Worm (Caenorhabditis elegans) whole organism, L4 larva: Measurements from ENCODE around the gene F26D11.2.
A peak's percentile ranks its signal among the peaks of the same experiment; 100 is the strongest.

ENCODE experiments used
- F37D6.2 ChIP-seq: sonication (generic microtip); optimal IDR thresholded peaks from 2 replicates; lab custom pipeline; 2016; ENCODE audit warnings: mild to moderate bottlenecking, missing genetic modification characterization, missing compliant biosample characterization
- Y75B8A.6 ChIP-seq: fragments of 200-800 bp; sonication (Bioruptor generic); IDR thresholded peaks from 2 replicates; pipeline ENCODE4 v1.3.6; 2022; ENCODE audit warnings: missing genetic modification reagents, missing genetic modification characterization, missing compliant biosample characterization
- aha-1 ChIP-seq: fragments of 150-350 bp; peaks from one replicate; lab custom pipeline; 2014; ENCODE audit warnings: missing biosample characterization, missing genetic modification characterization
- ctbp-1 ChIP-seq: fragments of 200-800 bp; sonication (Bioruptor generic); IDR thresholded peaks from 2 replicates; pipeline ENCODE4 v1.3.6; 2022; ENCODE audit warnings: missing genetic modification reagents, missing genetic modification characterization, missing compliant biosample characterization
- daf-16 ChIP-seq, 3 experiments: sonication (generic microtip); optimal IDR thresholded peaks; 2 replicates each; lab custom pipeline; 2016 to 2017; ENCODE audit warnings: missing genetic modification characterization in 3 of 3, missing genetic modification reagents in 3 of 3, mild to moderate bottlenecking in 2 of 3, missing compliant biosample characterization in 2 of 3, missing biosample characterization in 1 of 3, moderate library complexity in 1 of 3
- daf-19 ChIP-seq: fragments of 200-800 bp; sonication (Bioruptor generic); conservative IDR thresholded peaks from 2 replicates; pipeline ENCODE4 v1.3.6; 2022; ENCODE audit warnings: missing genetic modification characterization, missing compliant biosample characterization
- daf-8 ChIP-seq: fragments of 200-800 bp; sonication (Bioruptor generic); IDR thresholded peaks from 2 replicates; pipeline ENCODE4 v1.3.6; 2022; ENCODE audit warnings: missing genetic modification characterization, missing compliant biosample characterization
- dve-1 ChIP-seq: sonication (generic microtip); optimal IDR thresholded peaks from 2 replicates; lab custom pipeline; 2017; ENCODE audit warnings: antibody characterized with exemption, mild to moderate bottlenecking, missing genetic modification characterization, missing compliant biosample characterization; ENCODE audit not compliant: insufficient read depth
- gei-8 ChIP-seq: fragments of 200-800 bp; sonication (Bioruptor generic); optimal IDR thresholded peaks from 2 replicates; lab custom pipeline; 2018; ENCODE audit warnings: mild to moderate bottlenecking, missing genetic modification characterization, missing compliant biosample characterization
- hif-1 ChIP-seq, 2 experiments: sonication (generic microtip); optimal IDR thresholded peaks; 2 replicates each; lab custom pipeline; 2016 to 2017; ENCODE audit warnings: missing compliant biosample characterization in 2 of 2, missing genetic modification characterization in 2 of 2, missing genetic modification reagents in 2 of 2, missing genotype in 2 of 2, mild to moderate bottlenecking in 1 of 2
- hlh-11 ChIP-seq: fragments of 200-800 bp; sonication (Bioruptor generic); optimal IDR thresholded peaks from 2 replicates; lab custom pipeline; 2018; ENCODE audit warnings: mild to moderate bottlenecking, missing genetic modification characterization, missing compliant biosample characterization
- mep-1 ChIP-seq: fragments of 150-350 bp; sonication (generic microtip); optimal IDR thresholded peaks from 3 replicates; lab custom pipeline; 2014; ENCODE audit warnings: missing biosample characterization, missing genetic modification characterization
- mes-2 ChIP-seq: sonication (generic microtip); optimal IDR thresholded peaks from 2 replicates; lab custom pipeline; 2016; ENCODE audit warnings: missing genotype, mild to moderate bottlenecking, missing genetic modification characterization, missing compliant biosample characterization; ENCODE audit not compliant: poor library complexity, severe bottlenecking
- mxl-2 ChIP-seq: fragments of 200-800 bp; sonication (Bioruptor generic); conservative IDR thresholded peaks from 2 replicates; pipeline ENCODE4 v1.3.6; 2022; ENCODE audit warnings: missing genetic modification reagents, missing genetic modification characterization, missing compliant biosample characterization
- nhr-237 ChIP-seq: sonication (generic microtip); optimal IDR thresholded peaks from 2 replicates; lab custom pipeline; 2017; ENCODE audit warnings: missing biosample characterization, missing genetic modification characterization
- nhr-25 ChIP-seq: sonication (generic microtip); optimal IDR thresholded peaks from 2 replicates; lab custom pipeline; 2017; ENCODE audit warnings: missing genetic modification characterization, mild to moderate bottlenecking, missing compliant biosample characterization, antibody characterized with exemption, moderate library complexity, borderline replicate concordance; ENCODE audit not compliant: insufficient read depth
- nhr-41 ChIP-seq: fragments of 200-800 bp; sonication (Bioruptor generic); IDR thresholded peaks from 2 replicates; pipeline ENCODE4 v1.3.6; 2022; ENCODE audit warnings: missing genetic modification reagents, missing genetic modification characterization, missing compliant biosample characterization
- nhr-48 ChIP-seq: sonication (generic microtip); optimal IDR thresholded peaks from 2 replicates; lab custom pipeline; 2016; ENCODE audit warnings: mild to moderate bottlenecking, missing genetic modification characterization, missing compliant biosample characterization
- php-3 ChIP-seq: fragments of 200-800 bp; sonication (Bioruptor generic); IDR thresholded peaks from 2 replicates; pipeline ENCODE4 v1.3.6; 2022; ENCODE audit warnings: missing genetic modification reagents, missing genetic modification characterization, missing compliant biosample characterization
- pqm-1 ChIP-seq: sonication (generic microtip); optimal IDR thresholded peaks from 2 replicates; lab custom pipeline; 2017; ENCODE audit warnings: missing biosample characterization, missing genetic modification characterization
- tra-1 ChIP-seq: fragments of 200-800 bp; sonication (Bioruptor generic); IDR thresholded peaks from 2 replicates; pipeline ENCODE4 v1.3.6; 2022; ENCODE audit warnings: missing genetic modification reagents, missing genetic modification characterization, missing compliant biosample characterization
- unc-62 ChIP-seq, 3 experiments: fragments of 150-350 bp in 1 of 3; sonication (generic microtip); optimal IDR thresholded peaks in 2 of 3; peaks in 1 of 3; 1 replicate in 1 of 3; 2 replicates in 2 of 3; lab custom pipeline; 2014 to 2017; ENCODE audit warnings: missing biosample characterization in 3 of 3, missing genetic modification characterization in 3 of 3, missing genetic modification reagents in 3 of 3, missing genotype in 1 of 3
- vab-7 ChIP-seq: fragments of 200-800 bp; sonication (Bioruptor generic); IDR thresholded peaks from 2 replicates; pipeline ENCODE4 v1.3.6; 2022; ENCODE audit warnings: missing genetic modification reagents, missing genetic modification characterization, missing compliant biosample characterization
- zfp-2 ChIP-seq: sonication (generic microtip); optimal IDR thresholded peaks from 2 replicates; lab custom pipeline; 2016; ENCODE audit warnings: mild to moderate bottlenecking, missing genetic modification characterization, missing compliant biosample characterization
- zfp-3 ChIP-seq: fragments of 200-800 bp; sonication (Bioruptor generic); conservative IDR thresholded peaks from 2 replicates; pipeline ENCODE4 v1.3.6; 2022; ENCODE audit warnings: missing genetic modification reagents, missing genetic modification characterization, missing compliant biosample characterization
- ztf-7 ChIP-seq: fragments of 150-350 bp; optimal IDR thresholded peaks from 2 replicates; lab custom pipeline; 2014; ENCODE audit warnings: missing biosample characterization, missing genetic modification characterization

Gene F26D11.2

ce11 chrV:8000929-8001513 is 42.0 kb downstream of the F26D11.2 start, which contains the start of gene Y97E10AR.1 (continued):
- peak; percentile 99 for TF ChIP-seq aha-1 (tag; lab: Kevin White, UChicago)
- peak; percentile 97 for TF ChIP-seq hlh-11 (tag; lab: Kevin White, UChicago)
- peak in 1 of 2 experiments; percentile 75 for TF ChIP-seq daf-16 (GFP tag; optimal IDR thresholded peaks at IDR 0.05; lab: Kevin White, UChicago)
- peak; percentile 87 for TF ChIP-seq daf-16 (tag; optimal IDR thresholded peaks at IDR 0.05; lab: Kevin White, UChicago)
- TF ChIP-seq ctbp-1 (GFP tag; lab: Robert Waterston, UW): peak; percentile 83
- TF ChIP-seq unc-62 (GFP tag; optimal IDR thresholded peaks at IDR 0.05 in 1 of 2; lab: Kevin White, UChicago): peak in 1 of 2 experiments; percentile 99
- TF ChIP-seq unc-62 (tag; optimal IDR thresholded peaks at IDR 0.05; lab: Kevin White, UChicago): peak; percentile 37

DNA sequence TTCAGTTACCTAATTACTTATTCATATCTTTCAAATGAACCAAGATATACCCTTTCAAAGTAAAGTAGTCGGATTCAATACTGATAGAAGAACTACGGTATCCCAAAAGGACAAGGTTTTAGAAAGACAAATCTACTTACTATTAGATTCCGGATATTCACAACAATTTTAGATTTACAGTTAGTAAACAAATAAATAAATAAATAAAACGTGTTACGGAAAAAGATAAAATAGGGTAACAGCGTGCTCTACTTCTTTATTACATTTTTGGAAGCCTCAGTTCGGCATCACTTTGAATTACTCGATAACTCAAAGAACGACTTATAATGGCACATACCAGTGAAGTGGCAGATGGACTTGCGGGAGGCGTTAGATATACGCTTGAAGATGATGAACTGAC is 45.9 kb downstream of the F26D11.2 start, which contains the start of gene Y97E10AR.8:
TSS of gene Y97E10AR.8 (plus strand) at position 301 of the 400 bp plus-strand sequence.
- TF ChIP-seq nhr-25 (tag; lab: Kevin White, UChicago) (no peak), aha-1 (tag; lab: Kevin White, UChicago) (no peak), daf-8 (GFP tag; lab: Robert Waterston, UW) (no peak), hif-1 (tag; optimal IDR thresholded peaks at IDR 0.05; lab: Kevin White, UChicago) (no peak), gei-8 (GFP tag; lab: Kevin White, UChicago) (no peak), nhr-237 (tag; lab: Kevin White, UChicago) (no peak), tra-1 (GFP tag; lab: Robert Waterston, UW) (no peak), zfp-3 (GFP tag; lab: Robert Waterston, UW) (no peak), zfp-2 (tag; lab: Kevin White, UChicago) (no peak), pqm-1 (tag; lab: Kevin White, UChicago) (no peak), Y75B8A.6 (no peak), daf-19 (GFP tag; lab: Robert Waterston, UW) (no peak), php-3 (no peak), ctbp-1 (GFP tag; lab: Robert Waterston, UW) (no peak)

DNA sequence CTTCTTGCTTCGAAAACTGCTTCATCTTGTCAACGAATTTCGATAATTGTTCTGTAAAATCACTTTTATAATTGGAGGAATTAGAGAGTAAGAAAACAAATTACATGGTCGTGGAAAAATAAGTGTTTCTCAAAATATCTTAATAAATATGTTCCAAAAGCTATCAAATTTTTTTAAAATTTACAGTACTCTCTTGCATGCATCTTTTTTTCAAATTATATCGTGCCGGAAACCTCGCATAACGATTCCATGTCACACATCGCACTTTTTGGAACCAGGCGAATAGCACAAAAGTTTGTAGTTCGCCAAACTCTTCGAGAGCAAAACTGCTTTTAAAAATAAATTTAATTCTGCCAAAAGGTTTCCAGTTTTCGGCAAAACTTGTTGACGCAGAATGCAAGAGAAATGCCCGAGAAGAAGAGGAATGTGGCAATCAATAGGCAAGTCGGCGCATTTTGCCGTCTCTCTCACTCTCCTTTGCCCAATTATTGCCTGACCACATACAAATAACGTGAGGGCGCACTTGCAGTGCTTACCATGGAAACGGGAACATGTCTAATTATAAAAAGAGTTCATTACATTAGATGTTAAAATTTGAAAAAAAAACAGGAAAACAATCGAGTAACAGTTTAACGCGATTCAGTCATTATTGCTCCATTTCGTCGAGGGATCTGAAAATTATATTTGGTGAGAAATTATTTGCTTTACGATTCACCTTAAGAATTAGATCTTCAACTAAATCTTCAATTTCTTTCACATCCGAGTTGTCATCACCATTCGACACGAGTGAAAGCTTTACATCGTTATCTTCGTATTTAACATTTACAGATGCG is 48.6 kb downstream of the F26D11.2 start, which contains the start of gene Y97E10AR.3:
TSS of gene Y97E10AR.3 (minus strand) at position 51 of the 833 bp plus-strand sequence.
- TF ChIP-seq dve-1: no peak
- TF ChIP-seq aha-1 (tag; lab: Kevin White, UChicago): peak; percentile 95
- no peak for TF ChIP-seq nhr-48 (tag; lab: Kevin White, UChicago)
- no peak for TF ChIP-seq nhr-25 (tag; lab: Kevin White, UChicago)
- no peak for TF ChIP-seq nhr-41
- TF ChIP-seq ztf-7 (tag; lab: Kevin White, UChicago): no peak
- peak in 1 of 2 experiments; percentile 95 for TF ChIP-seq unc-62 (GFP tag; optimal IDR thresholded peaks at IDR 0.05 in 1 of 2; lab: Kevin White, UChicago)
- no peak for TF ChIP-seq unc-62 (tag; optimal IDR thresholded peaks at IDR 0.05; lab: Kevin White, UChicago)
- no peak for TF ChIP-seq F37D6.2 (tag; lab: Kevin White, UChicago)

DNA sequence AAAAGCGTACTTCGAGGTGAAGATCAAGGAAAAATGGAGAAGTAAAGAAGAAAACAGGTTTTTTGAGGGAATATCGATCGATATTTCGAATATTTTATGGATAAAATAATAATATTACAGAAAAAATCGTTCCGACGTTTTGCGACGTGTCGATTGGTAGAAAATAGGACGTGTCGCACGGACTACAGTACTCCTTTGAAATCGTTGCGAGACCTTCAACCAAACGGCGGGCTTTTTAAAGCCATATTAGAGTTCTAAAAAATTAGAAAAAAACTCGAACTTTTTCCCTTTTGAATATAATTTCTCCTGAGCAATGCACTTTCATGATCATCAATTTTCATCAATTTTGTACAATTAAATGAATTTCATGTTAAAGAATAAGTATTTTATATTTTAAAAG is 51.0 kb downstream of the F26D11.2 start, which contains the start of gene Y97E10AR.4:
TSS of gene Y97E10AR.4 (minus strand) at position 131 of the 400 bp plus-strand sequence.
- no peak for TF ChIP-seq vab-7 (GFP tag; lab: Robert Waterston, UW)
- TF ChIP-seq mep-1: peak; percentile 26
- peak; percentile 7 for TF ChIP-seq mes-2 (tag; lab: Kevin White, UChicago)
- no peak for TF ChIP-seq mxl-2
